Worm (Caenorhabditis elegans) whole organism, mixed stage, embryonic: ENCODE results near the gene dnj-8.

Experiments used
- ces-1 ChIP-seq: fragments of 150-350 bp; optimal IDR thresholded peaks from 2 replicates; lab custom pipeline; 2014; ENCODE audit warnings: missing biosample characterization, missing genetic modification reagents, missing genetic modification characterization
- elt-1 ChIP-seq: sonication (generic microtip); optimal IDR thresholded peaks from 2 replicates; lab custom pipeline; 2017; ENCODE audit warnings: missing genetic modification characterization, mild to moderate bottlenecking, missing compliant biosample characterization, antibody characterized with exemption, moderate library complexity, borderline replicate concordance; ENCODE audit not compliant: insufficient read depth
- flh-1 ChIP-seq: fragments of 200-800 bp; sonication (Bioruptor generic); optimal IDR thresholded peaks from 2 replicates; lab custom pipeline; 2018; ENCODE audit warnings: mild to moderate bottlenecking, missing genetic modification characterization, moderate library complexity, missing compliant biosample characterization
- ham-2 ChIP-seq: fragments of 200-800 bp; sonication (Bioruptor generic); optimal IDR thresholded peaks from 2 replicates; lab custom pipeline; 2018; ENCODE audit warnings: mild to moderate bottlenecking, missing genetic modification characterization, missing compliant biosample characterization
- nhr-28 ChIP-seq: fragments of 150-350 bp; optimal IDR thresholded peaks from 2 replicates; lab custom pipeline; 2014; ENCODE audit warnings: missing biosample characterization, missing genetic modification characterization

ce11 chrII:6591000-6591399 is 6.9 kb downstream of the dnj-8 start:
- no peak for TF ChIP-seq elt-1 (tag; lab: Kevin White, UChicago)
- no peak for TF ChIP-seq ces-1 (GFP tag; lab: Kevin White, UChicago)
- no peak for TF ChIP-seq flh-1 (GFP tag; lab: Kevin White, UChicago)
- TF ChIP-seq nhr-28 (tag; lab: Kevin White, UChicago): no peak
- TF ChIP-seq ham-2: no peak
